Fruit fly (Drosophila melanogaster) whole organism, embryonic: Measurements from ENCODE around the gene Fpgs1.

Experiments
- Aef1 ChIP-seq: fragments of 200-800 bp; sonication (Bioruptor generic); IDR thresholded peaks from 3 replicates; pipeline ENCODE4 v1.3.6; 2022; ENCODE audit warnings: missing biosample characterization, missing genetic modification characterization
- CG14014 ChIP-seq: fragments of 200-800 bp; sonication (Bioruptor generic); IDR thresholded peaks from 2 replicates; pipeline ENCODE4 v1.3.6; 2022; ENCODE audit warnings: missing biosample characterization, missing genetic modification characterization
- CG14441 ChIP-seq: fragments of 200-800 bp; sonication (Bioruptor generic); IDR thresholded peaks from 2 replicates; pipeline ENCODE4 v1.3.6; 2022; ENCODE audit warnings: missing biosample characterization, missing genetic modification characterization
- CG15073 ChIP-seq: fragments of 200-800 bp; sonication (Bioruptor generic); optimal IDR thresholded peaks from 2 replicates; lab custom pipeline; 2016; ENCODE audit warnings: missing biosample characterization, missing genetic modification characterization
- CG2199 ChIP-seq: fragments of 200-800 bp; sonication (Bioruptor generic); IDR thresholded peaks from 3 replicates; pipeline ENCODE4 v1.3.6; 2022; ENCODE audit warnings: missing biosample characterization, missing genetic modification characterization
- CG31441 ChIP-seq: fragments of 200-800 bp; sonication (Bioruptor generic); IDR thresholded peaks from 2 replicates; pipeline ENCODE4 v1.3.6; 2022; ENCODE audit warnings: missing biosample characterization, missing genetic modification characterization
- CG32532 ChIP-seq: fragments of 200-800 bp; sonication (Bioruptor generic); IDR thresholded peaks from 2 replicates; pipeline ENCODE4 v1.3.6; 2022; ENCODE audit warnings: missing biosample characterization, missing genetic modification characterization
- CG4360 ChIP-seq: fragments of 200-800 bp; sonication (Bioruptor generic); IDR thresholded peaks from 2 replicates; pipeline ENCODE4 v1.3.6; 2022; ENCODE audit warnings: missing biosample characterization, missing genetic modification characterization
- CG9215 ChIP-seq: fragments of 200-800 bp; sonication (Bioruptor generic); IDR thresholded peaks from 2 replicates; pipeline ENCODE4 v1.3.6; 2022; ENCODE audit warnings: missing biosample characterization, missing genetic modification characterization
- CrebB ChIP-seq: fragments of 200-800 bp; sonication (Bioruptor generic); optimal IDR thresholded peaks from 3 replicates; lab custom pipeline; 2018; ENCODE audit warnings: missing biosample characterization, mild to moderate bottlenecking, missing genetic modification characterization
- D19B ChIP-seq: fragments of 200-800 bp; sonication (Bioruptor generic); optimal IDR thresholded peaks from 2 replicates; lab custom pipeline; 2017; ENCODE audit warnings: missing biosample characterization, mild to moderate bottlenecking, missing genetic modification characterization
- Dbx ChIP-seq: fragments of 200-800 bp; sonication (Bioruptor generic); IDR thresholded peaks from 3 replicates; pipeline ENCODE4 v1.3.6; 2022; ENCODE audit warnings: missing biosample characterization, missing genetic modification characterization
- Dip2 ChIP-seq: fragments of 200-800 bp; sonication (Bioruptor generic); IDR thresholded peaks from 2 replicates; pipeline ENCODE4 v1.3.6; 2022; ENCODE audit warnings: missing biosample characterization, missing genetic modification characterization
- Doc3 ChIP-seq: fragments of 200-800 bp; sonication (Bioruptor generic); IDR thresholded peaks from 3 replicates; pipeline ENCODE4 v1.3.6; 2022; ENCODE audit warnings: missing biosample characterization, missing genetic modification characterization; ENCODE audit not compliant: partially characterized antibody
- NFAT ChIP-seq: fragments of 200-800 bp; sonication (Bioruptor generic); IDR thresholded peaks from 2 replicates; pipeline ENCODE4 v1.3.6; 2022; ENCODE audit warnings: missing biosample characterization, missing genetic modification characterization
- Sry-β ChIP-seq: fragments of 200-800 bp; sonication (Bioruptor generic); optimal IDR thresholded peaks from 2 replicates; lab custom pipeline; 2018; ENCODE audit warnings: missing biosample characterization, mild to moderate bottlenecking, missing genetic modification characterization, moderate library complexity
- aop ChIP-seq: fragments of 200-800 bp; sonication (Bioruptor generic); IDR thresholded peaks from 2 replicates; pipeline ENCODE4 v1.3.6; 2022; ENCODE audit warnings: missing biosample characterization, missing genetic modification characterization
- chn ChIP-seq: fragments of 200-800 bp; sonication (Bioruptor generic); optimal IDR thresholded peaks from 2 replicates; lab custom pipeline; 2016; ENCODE audit warnings: missing biosample characterization, missing genetic modification characterization
- crol ChIP-seq: fragments of 200-800 bp; sonication (Bioruptor generic); IDR thresholded peaks from 2 replicates; pipeline ENCODE4 v1.3.6; 2022; ENCODE audit warnings: missing biosample characterization, missing genetic modification characterization
- dmrt11E ChIP-seq: fragments of 200-800 bp; sonication (Bioruptor generic); optimal IDR thresholded peaks from 3 replicates; lab custom pipeline; 2018; ENCODE audit warnings: missing biosample characterization, mild to moderate bottlenecking, missing genetic modification characterization, moderate library complexity
- dpn ChIP-seq, 2 experiments: fragments of 200-800 bp; sonication (Bioruptor generic); optimal IDR thresholded peaks; 3 replicates each; lab custom pipeline; 2016; ENCODE audit warnings: missing biosample characterization in 2 of 2, missing genetic modification characterization in 2 of 2
- eve ChIP-seq, 2 experiments: fragments of >200 bp; optimal IDR thresholded peaks; 2 replicates each; lab custom pipeline; 2017; ENCODE audit warnings: missing biosample characterization in 2 of 2, missing genetic modification characterization in 2 of 2
- row ChIP-seq: fragments of 200-800 bp; sonication (Bioruptor generic); IDR thresholded peaks from 3 replicates; pipeline ENCODE4 v1.3.6; 2022; ENCODE audit warnings: missing biosample characterization, missing genetic modification characterization
- salm ChIP-seq: fragments of 200-800 bp; sonication (Bioruptor generic); optimal IDR thresholded peaks from 2 replicates; lab custom pipeline; 2018; ENCODE audit warnings: missing biosample characterization, mild to moderate bottlenecking, missing genetic modification characterization
- tll ChIP-seq, 2 experiments: fragments of 200-800 bp in 1 of 2; fragments of >200 bp in 1 of 2; sonication (Bioruptor generic) in 1 of 2; optimal IDR thresholded peaks; 2 replicates each; lab custom pipeline; 2017 to 2019; ENCODE audit warnings: missing biosample characterization in 2 of 2, missing genetic modification characterization in 2 of 2, mild to moderate bottlenecking in 1 of 2, moderate library complexity in 1 of 2
- toy ChIP-seq: fragments of 200-800 bp; sonication (Bioruptor generic); IDR thresholded peaks from 2 replicates; pipeline ENCODE4 v1.3.6; 2022; ENCODE audit warnings: missing biosample characterization, missing genetic modification characterization
- ttk ChIP-seq: fragments of 200-800 bp; sonication (Bioruptor generic); IDR thresholded peaks from 2 replicates; pipeline ENCODE4 v2.1.2; 2022; ENCODE audit warnings: missing biosample characterization, missing genetic modification characterization
- vfl ChIP-seq: fragments of 200-800 bp; sonication (Bioruptor generic); optimal IDR thresholded peaks from 2 replicates; lab custom pipeline; 2016; ENCODE audit warnings: missing biosample characterization, missing genetic modification characterization
- yki ChIP-seq: fragments of >200 bp; optimal IDR thresholded peaks from 3 replicates; lab custom pipeline; 2018
- zen ChIP-seq: fragments of 200-800 bp; sonication (Bioruptor generic); optimal IDR thresholded peaks from 3 replicates; lab custom pipeline; 2018; ENCODE audit warnings: missing biosample characterization, mild to moderate bottlenecking, missing genetic modification characterization, moderate library complexity
- zfh2 ChIP-seq: fragments of 200-800 bp; sonication (Bioruptor generic); optimal IDR thresholded peaks from 2 replicates; lab custom pipeline; 2016; ENCODE audit warnings: missing biosample characterization, missing genetic modification characterization

The Fpgs1 gene

DNA sequence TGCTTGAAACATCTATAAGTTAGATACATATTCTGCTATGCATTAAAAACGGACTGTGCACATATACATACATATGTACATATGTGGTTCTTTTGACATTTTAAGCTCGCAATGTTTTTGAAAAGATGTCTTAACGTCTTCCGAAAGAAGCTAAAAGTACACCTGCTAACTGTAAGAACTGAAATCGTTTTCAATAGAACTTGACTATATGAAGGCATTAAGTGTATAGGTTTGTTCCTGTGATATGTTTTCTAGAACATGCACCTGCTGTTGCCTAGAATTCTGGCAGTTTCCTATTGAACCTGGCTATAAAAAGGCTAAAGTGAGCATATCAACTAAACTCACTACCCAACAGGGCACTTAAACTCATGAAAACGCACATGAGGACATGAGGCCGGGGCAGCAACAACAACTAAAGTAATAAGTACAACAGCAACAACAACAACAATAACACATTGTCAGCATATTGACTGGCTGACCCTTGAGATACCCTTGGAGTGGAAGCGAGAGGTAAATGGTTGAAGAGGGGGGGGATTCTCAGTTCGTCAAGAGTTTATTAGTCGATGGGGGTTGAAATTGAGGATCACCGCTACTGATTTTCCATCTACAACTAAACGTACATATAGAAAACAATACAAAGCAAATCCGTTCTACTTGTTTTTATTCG lies 52.6 kb downstream of the Fpgs1 start (continued):
- TF ChIP-seq salm (tag; lab: Kevin White, UChicago) = no peak
- peak; percentile 10 for TF ChIP-seq dmrt11E (tag; lab: Kevin White, UChicago)
- TF ChIP-seq NFAT (GFP tag; lab: Robert Waterston, UW) = no peak
- TF ChIP-seq toy = no peak
- TF ChIP-seq row (GFP tag; lab: Robert Waterston, UW) = 0 out of 3 replicates have a peak, but pooled peaks have one; percentile 17
- TF ChIP-seq CG15073 = no peak
- TF ChIP-seq Doc3 (GFP tag; lab: Robert Waterston, UW) = no peak
- no peak for TF ChIP-seq zen (tag; lab: Kevin White, UChicago)
- TF ChIP-seq CG4360 (GFP tag; lab: Robert Waterston, UW) = peak; percentile 97
- peak; percentile 68 for TF ChIP-seq crol (GFP tag; lab: Robert Waterston, UW)
- no peak for TF ChIP-seq zfh2 (GFP tag; lab: Kevin White, UChicago)
- no peak for TF ChIP-seq CG31441
- TF ChIP-seq D19B = no peak
- TF ChIP-seq Aef1 (GFP tag; lab: Robert Waterston, UW) = no peak
- TF ChIP-seq CG14014 (GFP tag; lab: Robert Waterston, UW) = no peak
- no peak for TF ChIP-seq dpn (GFP tag; optimal IDR thresholded peaks at IDR 0.05; lab: Kevin White, UChicago)
- no peak for TF ChIP-seq CG9215 (GFP tag; lab: Robert Waterston, UW)
- TF ChIP-seq Sry-β (GFP tag; lab: Kevin White, UChicago) = peak; percentile 85
- 0 out of 3 replicates have a peak, but pooled peaks have one; percentile 55 for TF ChIP-seq CG2199 (GFP tag; lab: Robert Waterston, UW)
- no peak for TF ChIP-seq tll (GFP tag; optimal IDR thresholded peaks at IDR 0.05; lab: Kevin White, UChicago)
- no peak for TF ChIP-seq CG32532 (GFP tag; lab: Robert Waterston, UW)
- no peak for TF ChIP-seq vfl (GFP tag; lab: Kevin White, UChicago)
- no peak for TF ChIP-seq Dbx
- no peak for TF ChIP-seq aop
- no peak for TF ChIP-seq ttk (GFP tag; lab: Robert Waterston, UW)
- TF ChIP-seq eve (GFP tag; optimal IDR thresholded peaks at IDR 0.05; lab: Kevin White, UChicago) = peak in 1 of 2 experiments; percentile 49
- no peak for TF ChIP-seq CG14441
- no peak for TF ChIP-seq yki (lab: Kevin White, UChicago)
- no peak for TF ChIP-seq Dip2 (GFP tag; lab: Robert Waterston, UW)
- no peak for TF ChIP-seq CrebB (tag; lab: Kevin White, UChicago)
- no peak for TF ChIP-seq chn
- TF ChIP-seq, all 482 proteins: peak for 12
